Worm (Caenorhabditis elegans) whole organism, L1 larva: ENCODE results near the gene wee-1.3.

Experiments used
- C04F5.9 ChIP-seq: sonication (generic microtip); optimal IDR thresholded peaks from 2 replicates; lab custom pipeline; 2016; ENCODE audit warnings: missing genetic modification characterization, missing compliant biosample characterization
- ceh-82 ChIP-seq, 3 experiments: fragments of 150-350 bp in 1 of 3; sonication (generic microtip) in 2 of 3; optimal IDR thresholded peaks; 2 replicates each; lab custom pipeline; 2014 to 2017; ENCODE audit warnings: missing biosample characterization in 3 of 3, missing genetic modification characterization in 3 of 3
- irx-1 ChIP-seq: sonication (generic microtip); optimal IDR thresholded peaks from 2 replicates; lab custom pipeline; 2016; ENCODE audit warnings: missing genetic modification characterization, missing compliant biosample characterization
- lin-13 ChIP-seq: fragments of 150-350 bp; optimal IDR thresholded peaks from 2 replicates; lab custom pipeline; 2014; ENCODE audit warnings: missing biosample characterization, missing genetic modification reagents, missing genetic modification characterization
- lin-35 ChIP-seq, 2 experiments: fragments of 150-350 bp; optimal IDR thresholded peaks; 2 replicates each; lab custom pipeline; 2014; ENCODE audit warnings: missing biosample characterization in 2 of 2, missing genetic modification characterization in 2 of 2, missing genetic modification reagents in 2 of 2
- nhr-11 ChIP-seq: fragments of 150-350 bp; optimal IDR thresholded peaks from 2 replicates; lab custom pipeline; 2014; ENCODE audit warnings: missing biosample characterization, missing genetic modification characterization
- nhr-237 ChIP-seq: fragments of 150-350 bp; optimal IDR thresholded peaks from 2 replicates; lab custom pipeline; 2014; ENCODE audit warnings: missing biosample characterization, missing genetic modification characterization
- nhr-28 ChIP-seq: fragments of 150-350 bp; optimal IDR thresholded peaks from 2 replicates; lab custom pipeline; 2014; ENCODE audit warnings: missing biosample characterization, missing genetic modification characterization
- nhr-77 ChIP-seq: fragments of 150-350 bp; optimal IDR thresholded peaks from 2 replicates; lab custom pipeline; 2014; ENCODE audit warnings: missing biosample characterization, missing genetic modification characterization
- unc-130 ChIP-seq: fragments of 150-350 bp; optimal IDR thresholded peaks from 2 replicates; lab custom pipeline; 2017; ENCODE audit warnings: missing biosample characterization, missing genetic modification characterization, inconsistent platforms

DNA sequence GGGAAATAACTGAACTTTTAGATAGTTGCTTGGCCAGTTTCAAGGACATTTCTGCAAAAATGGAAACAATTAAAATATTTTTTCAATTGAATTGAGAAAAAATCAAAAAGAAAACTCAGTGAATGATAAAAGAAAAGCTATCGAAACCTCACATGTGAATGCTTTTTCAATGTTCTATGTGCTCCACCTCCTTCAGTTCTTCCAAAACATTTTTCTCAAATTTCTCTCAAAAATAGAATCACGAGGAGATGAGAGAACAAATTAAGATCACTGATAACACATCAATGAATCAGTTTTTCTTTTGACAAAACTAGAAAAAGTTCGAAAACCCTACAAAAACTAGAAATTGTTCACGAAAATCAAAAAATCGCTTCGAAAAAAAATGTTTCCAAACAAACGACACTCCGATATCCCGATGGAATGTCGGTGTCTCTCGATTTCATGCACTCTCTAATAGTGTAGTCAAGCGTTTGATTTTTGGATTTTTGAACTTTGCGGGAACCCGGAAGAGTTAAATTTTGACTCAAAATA is 29.5 kb downstream of the wee-1.3 start, which contains the start of gene ZK1320.9:
- TF ChIP-seq C04F5.9 (tag; lab: Kevin White, UChicago) (no peak), nhr-11 (tag; lab: Kevin White, UChicago) (peak; percentile 3), irx-1 (tag; lab: Kevin White, UChicago) (no peak), ceh-82 (tag; optimal IDR thresholded peaks at IDR 0.05; lab: Kevin White, UChicago) (peak in 1 of 3 experiments; percentile 10), nhr-28 (tag; lab: Kevin White, UChicago) (no peak), lin-13 (GFP tag; lab: Kevin White, UChicago) (no peak), lin-35 (GFP tag; optimal IDR thresholded peaks at IDR 0.05; lab: Kevin White, UChicago) (peak; percentile 40 to 48), unc-130 (tag; lab: Kevin White, UChicago) (no peak), nhr-77 (tag; lab: Kevin White, UChicago) (peak; percentile 62), nhr-237 (tag; lab: Kevin White, UChicago) (peak; percentile 0)
